Worm (Caenorhabditis elegans) whole organism, L4 larva: ENCODE results near the gene C45H4.21.

Experiments
- F26F4.8 ChIP-seq: fragments of 200-800 bp; sonication (Bioruptor generic); conservative IDR thresholded peaks from 2 replicates; pipeline ENCODE4 v1.3.6; 2022; ENCODE audit warnings: missing genetic modification characterization, missing compliant biosample characterization
- F37D6.2 ChIP-seq: sonication (generic microtip); optimal IDR thresholded peaks from 2 replicates; lab custom pipeline; 2016; ENCODE audit warnings: mild to moderate bottlenecking, missing genetic modification characterization, missing compliant biosample characterization
- F44E2.7 ChIP-seq: fragments of 200-800 bp; sonication (Bioruptor generic); IDR thresholded peaks from 2 replicates; pipeline ENCODE4 v2.1.2; 2022; ENCODE audit warnings: missing genetic modification characterization, missing compliant biosample characterization
- T20F7.1 ChIP-seq: fragments of 200-800 bp; sonication (Bioruptor generic); optimal IDR thresholded peaks from 2 replicates; lab custom pipeline; 2018; ENCODE audit warnings: mild to moderate bottlenecking, missing genetic modification characterization, missing compliant biosample characterization
- Y48G9A.11 ChIP-seq: fragments of 200-800 bp; sonication (Bioruptor generic); IDR thresholded peaks from 2 replicates; pipeline ENCODE4 v1.3.6; 2022; ENCODE audit warnings: missing genetic modification reagents, missing genetic modification characterization, missing compliant biosample characterization
- Y75B8A.6 ChIP-seq: fragments of 200-800 bp; sonication (Bioruptor generic); IDR thresholded peaks from 2 replicates; pipeline ENCODE4 v1.3.6; 2022; ENCODE audit warnings: missing genetic modification reagents, missing genetic modification characterization, missing compliant biosample characterization
- ZK337.2 ChIP-seq: fragments of 200-800 bp; sonication (Bioruptor generic); IDR thresholded peaks from 2 replicates; pipeline ENCODE4 v1.3.6; 2022; ENCODE audit warnings: missing genetic modification reagents, missing genetic modification characterization, missing compliant biosample characterization
- ama-1 ChIP-seq: fragments of 150-350 bp; optimal IDR thresholded peaks from 2 replicates; lab custom pipeline; 2014; ENCODE audit warnings: inconsistent platforms, mixed read lengths
- ceh-28 ChIP-seq: fragments of 150-350 bp; optimal IDR thresholded peaks from 2 replicates; lab custom pipeline; 2014; ENCODE audit warnings: missing biosample characterization, missing genetic modification reagents, missing genetic modification characterization
- ceh-44 ChIP-seq: fragments of 200-800 bp; sonication (Bioruptor generic); IDR thresholded peaks from 2 replicates; pipeline ENCODE4 v1.3.6; 2022; ENCODE audit warnings: missing genetic modification reagents, missing genetic modification characterization, missing compliant biosample characterization
- daf-16 ChIP-seq, 3 experiments: sonication (generic microtip); optimal IDR thresholded peaks; 2 replicates each; lab custom pipeline; 2016 to 2017; ENCODE audit warnings: missing genetic modification characterization in 3 of 3, missing genetic modification reagents in 3 of 3, mild to moderate bottlenecking in 2 of 3, missing compliant biosample characterization in 2 of 3, missing biosample characterization in 1 of 3, moderate library complexity in 1 of 3
- dmd-8 ChIP-seq: fragments of 200-800 bp; sonication (Bioruptor generic); IDR thresholded peaks from 2 replicates; pipeline ENCODE4 v1.3.6; 2022; ENCODE audit warnings: missing genetic modification characterization, missing compliant biosample characterization
- egl-43 ChIP-seq: fragments of 200-800 bp; sonication (Bioruptor generic); IDR thresholded peaks from 2 replicates; pipeline ENCODE4 v1.3.6; 2022; ENCODE audit warnings: missing genetic modification reagents, missing genetic modification characterization, missing compliant biosample characterization
- gei-8 ChIP-seq: fragments of 200-800 bp; sonication (Bioruptor generic); optimal IDR thresholded peaks from 2 replicates; lab custom pipeline; 2018; ENCODE audit warnings: mild to moderate bottlenecking, missing genetic modification characterization, missing compliant biosample characterization
- hlh-11 ChIP-seq: fragments of 200-800 bp; sonication (Bioruptor generic); optimal IDR thresholded peaks from 2 replicates; lab custom pipeline; 2018; ENCODE audit warnings: mild to moderate bottlenecking, missing genetic modification characterization, missing compliant biosample characterization
- hlh-30 ChIP-seq: sonication (generic microtip); optimal IDR thresholded peaks from 2 replicates; lab custom pipeline; 2017; ENCODE audit warnings: antibody characterized with exemption, mild to moderate bottlenecking, missing genetic modification characterization, missing compliant biosample characterization; ENCODE audit not compliant: insufficient read depth
- jun-1 ChIP-seq: fragments of 150-350 bp; optimal IDR thresholded peaks from 2 replicates; lab custom pipeline; 2014; ENCODE audit warnings: missing biosample characterization, missing genetic modification reagents, missing genetic modification characterization
- lin-1 ChIP-seq: fragments of 200-800 bp; sonication (Bioruptor generic); IDR thresholded peaks from 2 replicates; pipeline ENCODE4 v1.3.6; 2022; ENCODE audit warnings: missing genetic modification reagents, missing genetic modification characterization, missing compliant biosample characterization
- lin-39 ChIP-seq: fragments of 150-350 bp; optimal IDR thresholded peaks from 2 replicates; lab custom pipeline; 2014; ENCODE audit warnings: missing biosample characterization, missing genetic modification reagents, missing genetic modification characterization
- madf-5 ChIP-seq, 2 experiments: fragments of 200-800 bp; sonication (Bioruptor generic); IDR thresholded peaks; 2 replicates each; pipeline ENCODE4 v1.3.6; 2022; ENCODE audit warnings: missing compliant biosample characterization in 2 of 2, missing genetic modification characterization in 2 of 2
- mdl-1 ChIP-seq, 2 experiments: fragments of 150-350 bp in 1 of 2; sonication (generic microtip) in 1 of 2; optimal IDR thresholded peaks; 2 replicates each; lab custom pipeline; 2014 to 2017; ENCODE audit warnings: missing biosample characterization in 2 of 2, missing genetic modification characterization in 2 of 2
- mdt-29 ChIP-seq: fragments of 200-800 bp; sonication (Bioruptor generic); IDR thresholded peaks from 2 replicates; pipeline ENCODE4 v1.3.6; 2022; ENCODE audit warnings: missing genetic modification reagents, missing genetic modification characterization, missing compliant biosample characterization
- mes-2 ChIP-seq: sonication (generic microtip); optimal IDR thresholded peaks from 2 replicates; lab custom pipeline; 2016; ENCODE audit warnings: missing genotype, mild to moderate bottlenecking, missing genetic modification characterization, missing compliant biosample characterization; ENCODE audit not compliant: poor library complexity, severe bottlenecking
- mxl-2 ChIP-seq: fragments of 200-800 bp; sonication (Bioruptor generic); conservative IDR thresholded peaks from 2 replicates; pipeline ENCODE4 v1.3.6; 2022; ENCODE audit warnings: missing genetic modification reagents, missing genetic modification characterization, missing compliant biosample characterization
- mxl-3 ChIP-seq: fragments of 200-800 bp; sonication (Bioruptor generic); optimal IDR thresholded peaks from 2 replicates; lab custom pipeline; 2018; ENCODE audit warnings: mild to moderate bottlenecking, missing genetic modification characterization, missing compliant biosample characterization
- nhr-10 ChIP-seq: fragments of 150-350 bp; optimal IDR thresholded peaks from 2 replicates; lab custom pipeline; 2014; ENCODE audit warnings: missing biosample characterization, missing genetic modification characterization
- nhr-102 ChIP-seq: sonication (generic microtip); optimal IDR thresholded peaks from 2 replicates; lab custom pipeline; 2016; ENCODE audit warnings: mild to moderate bottlenecking, missing genetic modification characterization, moderate library complexity, missing compliant biosample characterization
- nhr-11 ChIP-seq: fragments of 150-350 bp; optimal IDR thresholded peaks from 2 replicates; lab custom pipeline; 2014; ENCODE audit warnings: missing biosample characterization, missing genetic modification characterization
- nhr-25 ChIP-seq: sonication (generic microtip); optimal IDR thresholded peaks from 2 replicates; lab custom pipeline; 2017; ENCODE audit warnings: missing genetic modification characterization, mild to moderate bottlenecking, missing compliant biosample characterization, antibody characterized with exemption, moderate library complexity, borderline replicate concordance; ENCODE audit not compliant: insufficient read depth
- nhr-77 ChIP-seq: fragments of 150-350 bp; optimal IDR thresholded peaks from 2 replicates; lab custom pipeline; 2014; ENCODE audit warnings: missing biosample characterization, missing genetic modification characterization
- set-16 ChIP-seq: fragments of 200-800 bp; sonication (Bioruptor generic); IDR thresholded peaks from 2 replicates; pipeline ENCODE4 v1.3.6; 2022; ENCODE audit warnings: missing genetic modification reagents, missing genetic modification characterization, missing compliant biosample characterization
- skn-1 ChIP-seq: fragments of 150-350 bp; optimal IDR thresholded peaks from 2 replicates; lab custom pipeline; 2014; ENCODE audit warnings: missing biosample characterization, missing genetic modification characterization
- spr-1 ChIP-seq: sonication (generic microtip); optimal IDR thresholded peaks from 2 replicates; lab custom pipeline; 2016; ENCODE audit warnings: mild to moderate bottlenecking, missing genetic modification characterization, missing compliant biosample characterization
- spr-3 ChIP-seq: fragments of 200-800 bp; sonication (Bioruptor generic); optimal IDR thresholded peaks from 2 replicates; lab custom pipeline; 2018; ENCODE audit warnings: mild to moderate bottlenecking, missing genetic modification characterization, missing compliant biosample characterization
- unc-39 ChIP-seq: sonication (generic microtip); optimal IDR thresholded peaks from 2 replicates; lab custom pipeline; 2017; ENCODE audit warnings: missing biosample characterization, missing genetic modification characterization
- vab-7 ChIP-seq: fragments of 200-800 bp; sonication (Bioruptor generic); IDR thresholded peaks from 2 replicates; pipeline ENCODE4 v1.3.6; 2022; ENCODE audit warnings: missing genetic modification reagents, missing genetic modification characterization, missing compliant biosample characterization
- zfp-3 ChIP-seq: fragments of 200-800 bp; sonication (Bioruptor generic); conservative IDR thresholded peaks from 2 replicates; pipeline ENCODE4 v1.3.6; 2022; ENCODE audit warnings: missing genetic modification reagents, missing genetic modification characterization, missing compliant biosample characterization

The C45H4.21 gene

ce11 chrV:2151458-2151857, 2.1 kb upstream of the C45H4.21 start, which contains the start of gene srbc-24:
srbc-24 (plus strand) TSS chrV:2151758.
- TF ChIP-seq F26F4.8 (GFP tag; lab: Robert Waterston, UW) (no peak), gei-8 (no peak), egl-43 (GFP tag; lab: Robert Waterston, UW) (no peak), jun-1 (tag; lab: Kevin White, UChicago) (no peak), vab-7 (GFP tag; lab: Robert Waterston, UW) (no peak), ceh-28 (tag; lab: Kevin White, UChicago) (no peak), F44E2.7 (no peak), nhr-102 (tag; lab: Kevin White, UChicago) (no peak), mdt-29 (GFP tag; lab: Robert Waterston, UW) (no peak), unc-39 (tag; lab: Kevin White, UChicago) (no peak), nhr-77 (tag; lab: Kevin White, UChicago) (no peak), nhr-25 (tag; lab: Kevin White, UChicago) (no peak)

DNA sequence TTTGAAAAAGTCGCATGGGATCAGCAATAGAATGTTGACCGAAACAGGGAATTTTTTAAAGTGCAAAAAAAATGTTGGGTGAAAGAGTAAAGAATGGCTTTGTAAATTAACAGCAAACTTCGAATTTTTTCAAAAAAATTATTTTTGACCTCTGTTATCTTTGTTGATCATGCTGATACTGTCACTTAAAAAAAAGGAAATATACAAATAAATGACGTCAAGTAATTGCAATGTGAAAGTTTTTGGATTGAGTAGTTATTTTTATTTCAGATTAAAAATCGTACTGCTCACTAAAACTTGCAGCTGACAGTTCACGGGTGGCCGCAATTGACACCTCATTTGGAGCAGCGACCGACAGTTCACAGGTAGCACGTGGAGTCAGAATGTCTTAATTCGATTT, 1.5 kb upstream of the C45H4.21 start, which contains the start of gene C45H4.13:
C45H4.13 (minus strand) TSS at position 101 of the 400 bp plus-strand sequence.
- no peak for TF ChIP-seq ceh-44 (GFP tag; lab: Robert Waterston, UW)
- TF ChIP-seq nhr-10 (tag; lab: Kevin White, UChicago), result no peak
- no peak for TF ChIP-seq spr-1 (tag; lab: Kevin White, UChicago)
- TF ChIP-seq mes-2, result no peak
- no peak for TF ChIP-seq mdl-1 (tag; optimal IDR thresholded peaks at IDR 0.05; lab: Kevin White, UChicago)
- no peak for TF ChIP-seq nhr-11 (tag; lab: Kevin White, UChicago)
- TF ChIP-seq dmd-8 (GFP tag; lab: Robert Waterston, UW), result no peak
- TF ChIP-seq hlh-11 (tag; lab: Kevin White, UChicago), result no peak
- no peak for TF ChIP-seq ama-1 (lab: Kevin White, UChicago)
- no peak for TF ChIP-seq mxl-3
- no peak for TF ChIP-seq skn-1
- no peak for TF ChIP-seq mxl-2 (GFP tag; lab: Robert Waterston, UW)
- TF ChIP-seq lin-39, result no peak

DNA sequence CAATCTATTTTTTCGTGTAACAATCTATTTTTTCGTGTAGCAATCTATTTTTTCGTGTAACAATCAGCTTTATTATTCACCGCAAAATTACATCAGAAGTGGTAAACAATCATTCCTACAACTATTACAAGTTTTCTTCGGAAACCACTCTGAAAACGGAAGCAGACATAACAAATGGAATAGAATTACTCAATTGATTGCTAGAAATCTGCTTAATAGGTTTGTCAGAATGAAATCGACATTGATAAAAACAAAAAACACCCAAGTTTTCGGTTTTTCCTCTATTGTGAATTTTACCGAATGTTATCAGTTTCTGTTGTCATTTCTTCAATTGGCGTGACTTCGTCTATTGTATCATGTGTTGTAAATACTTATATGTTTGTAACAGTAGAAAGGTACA, 2.5 kb downstream of the C45H4.21 start, which contains the start of gene srbc-20:
srbc-20 (plus strand) TSS at position 301 of the 400 bp plus-strand sequence.
- TF ChIP-seq ZK337.2 (GFP tag; lab: Robert Waterston, UW), result no peak
- no peak for TF ChIP-seq skn-1
- no peak for TF ChIP-seq set-16 (GFP tag; lab: Robert Waterston, UW)
- no peak for TF ChIP-seq mdt-29 (GFP tag; lab: Robert Waterston, UW)
- TF ChIP-seq Y75B8A.6, result no peak
- no peak for TF ChIP-seq T20F7.1 (GFP tag; lab: Kevin White, UChicago)
- TF ChIP-seq spr-3 (GFP tag; lab: Kevin White, UChicago), result no peak
- TF ChIP-seq lin-1, result no peak
- TF ChIP-seq madf-5 (GFP tag; IDR thresholded peaks at IDR 0.05; lab: Robert Waterston, UW), result no peak
- no peak for TF ChIP-seq daf-16 (GFP tag; optimal IDR thresholded peaks at IDR 0.05; lab: Kevin White, UChicago)
- no peak for TF ChIP-seq daf-16 (tag; optimal IDR thresholded peaks at IDR 0.05; lab: Kevin White, UChicago)
- no peak for TF ChIP-seq F37D6.2
- TF ChIP-seq hlh-30 (tag; lab: Kevin White, UChicago), result no peak
- no peak for TF ChIP-seq nhr-10 (tag; lab: Kevin White, UChicago)
- TF ChIP-seq zfp-3, result no peak
- no peak for TF ChIP-seq Y48G9A.11 (GFP tag; lab: Robert Waterston, UW)
